Fruit fly (Drosophila melanogaster): ENCODE data around the gene Mst27D.
A peak's percentile ranks its signal among the peaks of the same experiment; 100 is the strongest.

Mst27D gene

dm6 chr2L:7039342-7039684, 21.3 kb downstream of the Mst27D start (continued):
- no peak for TF ChIP-seq ac (GFP tag; optimal IDR thresholded peaks at IDR 0.05)
- TF ChIP-seq CG13296 (GFP tag; optimal IDR thresholded peaks at IDR 0.05) = peak; percentile 21
- TF ChIP-seq fd96Cb (tag; optimal IDR thresholded peaks at IDR 0.05) = peak; percentile 43
- TF ChIP-seq Meics (GFP tag; optimal IDR thresholded peaks at IDR 0.05) = peak; percentile 39
- peak; percentile 60; the same call in 1 of the 2 replicates for TF ChIP-seq sob (GFP tag; IDR thresholded peaks at IDR 0.05)
- peak; percentile 31; the same call in 1 of the 3 replicates for TF ChIP-seq Dbx (GFP tag; IDR thresholded peaks at IDR 0.05)
- TF ChIP-seq sr (GFP tag; IDR thresholded peaks at IDR 0.05) = no peak
- TF ChIP-seq ken (GFP tag; IDR thresholded peaks at IDR 0.05) = 0 out of 3 replicates have a peak, but pooled peaks have one; percentile 44
- TF ChIP-seq Sry-δ (GFP tag; optimal IDR thresholded peaks at IDR 0.05) = no peak
- peak; percentile 62 for TF ChIP-seq CG15269 (tag; optimal IDR thresholded peaks at IDR 0.05)
- peak; percentile 51 for TF ChIP-seq esg (GFP tag; conservative IDR thresholded peaks at IDR 0.05)
- no peak for TF ChIP-seq Bgb (GFP tag; IDR thresholded peaks at IDR 0.05; ENCODE audit: partially characterized antibody)
- TF ChIP-seq ewg (GFP tag; optimal IDR thresholded peaks at IDR 0.05) = peak; percentile 41
- no peak for TF ChIP-seq oc (tag; optimal IDR thresholded peaks at IDR 0.05)
- peak; percentile 42 for TF ChIP-seq Side (GFP tag; optimal IDR thresholded peaks at IDR 0.05)
- no peak for TF ChIP-seq CG14667 (GFP tag; IDR thresholded peaks at IDR 0.05)
- TF ChIP-seq seq (GFP tag; IDR thresholded peaks at IDR 0.05) = peak; percentile 49; the same call in 1 of the 2 replicates
- TF ChIP-seq Dref (GFP tag; IDR thresholded peaks at IDR 0.05) = no peak
- no peak for TF ChIP-seq aop (GFP tag; IDR thresholded peaks at IDR 0.05)
- TF ChIP-seq ham (GFP tag; IDR thresholded peaks at IDR 0.05) = no peak
- TF ChIP-seq Gug (GFP tag; IDR thresholded peaks at IDR 0.05) = peak; percentile 48; the same call in 3 of the 4 replicates
- TF ChIP-seq Deaf1 (tag; optimal IDR thresholded peaks at IDR 0.05) = no peak
- no peak for TF ChIP-seq D19B (GFP tag; optimal IDR thresholded peaks at IDR 0.05)
- TF ChIP-seq Sry-β (GFP tag; optimal IDR thresholded peaks at IDR 0.05) = no peak
- TF ChIP-seq CG15696 (tag; optimal IDR thresholded peaks at IDR 0.05) = peak; percentile 11
- TF ChIP-seq Usf (GFP tag; optimal IDR thresholded peaks at IDR 0.05) = no peak
- TF ChIP-seq zen2 (GFP tag; IDR thresholded peaks at IDR 0.05; ENCODE audit: partially characterized antibody) = no peak
- TF ChIP-seq CG2199 (GFP tag; IDR thresholded peaks at IDR 0.05) = no peak
- TF ChIP-seq CG16813 (GFP tag; IDR thresholded peaks at IDR 0.05; ENCODE audit: partially characterized antibody) = no peak
- TF ChIP-seq shn (GFP tag; optimal IDR thresholded peaks at IDR 0.05) = no peak
- TF ChIP-seq pb (GFP tag; optimal IDR thresholded peaks at IDR 0.05) = no peak
- peak; percentile 66 for TF ChIP-seq CG12236 (GFP tag; optimal IDR thresholded peaks at IDR 0.05)
- no peak for TF ChIP-seq Lpt (GFP tag; optimal IDR thresholded peaks at IDR 0.05)
- TF ChIP-seq lmd (GFP tag; IDR thresholded peaks at IDR 0.05) = peak; percentile 60
- TF ChIP-seq Hmx (GFP tag; optimal IDR thresholded peaks at IDR 0.05) = peak; percentile 13
- peak; percentile 49 to 76 for TF ChIP-seq dpn (GFP tag; optimal IDR thresholded peaks at IDR 0.05)
- peak; percentile 58 for TF ChIP-seq CG12104 (GFP tag; optimal IDR thresholded peaks at IDR 0.05)
- peak; percentile 37 for TF ChIP-seq nmo (GFP tag; optimal IDR thresholded peaks at IDR 0.05)
- no peak for TF ChIP-seq CG14965 (GFP tag; optimal IDR thresholded peaks at IDR 0.05; ENCODE audit: borderline replicate concordance)
- TF ChIP-seq CG10979 (tag; optimal IDR thresholded peaks at IDR 0.05) = peak; percentile 42
- TF ChIP-seq Taf1 (GFP tag; IDR thresholded peaks at IDR 0.05) = no peak
- no peak for TF ChIP-seq CG5245 (GFP tag; optimal IDR thresholded peaks at IDR 0.05)
- no peak for TF ChIP-seq YL-1 (GFP tag; optimal IDR thresholded peaks at IDR 0.05)
- no peak; the same call in none of the 2 replicates for TF ChIP-seq CG1024 (GFP tag; IDR thresholded peaks at IDR 0.05)
- TF ChIP-seq lov (optimal IDR thresholded peaks at IDR 0.05) = no peak
- TF ChIP-seq lov (GFP tag; IDR thresholded peaks at IDR 0.05) = no peak
- peak; percentile 44 for TF ChIP-seq CG8924 (tag; optimal IDR thresholded peaks at IDR 0.05)
- peak; percentile 79 for TF ChIP-seq gem (tag; optimal IDR thresholded peaks at IDR 0.05)
- peak; percentile 59 for TF ChIP-seq lab (GFP tag; optimal IDR thresholded peaks at IDR 0.05)
- TF ChIP-seq CG18764 (GFP tag; optimal IDR thresholded peaks at IDR 0.05) = no peak
- peak; percentile 69 for TF ChIP-seq dmrt99B (tag; optimal IDR thresholded peaks at IDR 0.05)
- TF ChIP-seq CkIIα-i1 (GFP tag; IDR thresholded peaks at IDR 0.05) = no peak

Data from whole organism, embryonic.